Fruit fly (Drosophila melanogaster): ENCODE results near the gene CG4259.

The CG4259 gene

DNA sequence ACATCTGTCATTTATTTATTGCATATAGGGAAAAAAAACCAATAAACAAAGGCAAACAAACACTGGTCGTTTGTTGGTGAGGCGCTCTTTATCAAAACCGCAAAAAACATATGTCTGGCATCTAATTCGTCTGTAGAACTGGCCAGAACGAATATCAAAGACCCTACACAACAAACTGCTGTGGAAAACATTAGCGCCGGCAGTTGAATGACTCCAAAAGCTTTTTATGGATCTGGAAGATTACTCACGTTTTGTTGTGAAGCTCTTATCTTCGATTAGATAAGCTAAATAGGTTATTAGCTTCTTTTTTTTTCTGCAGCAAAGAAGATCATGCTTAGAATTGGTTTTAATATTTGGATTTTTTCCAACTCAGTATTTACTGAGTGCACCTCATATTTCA is 4.0 kb upstream of the CG4259 start (continued):
- TF ChIP-seq Rx (GFP tag; IDR thresholded peaks at IDR 0.05) (no peak), kni (GFP tag; optimal IDR thresholded peaks at IDR 0.05) (no peak), CG8944 (GFP tag; optimal IDR thresholded peaks at IDR 0.05) (no peak), caup (GFP tag; optimal IDR thresholded peaks at IDR 0.05; ENCODE audit: severe bottlenecking) (peak; percentile 5), CG9215 (GFP tag; IDR thresholded peaks at IDR 0.05) (no peak), CG3838 (GFP tag; optimal IDR thresholded peaks at IDR 0.05) (no peak), CG14965 (GFP tag; optimal IDR thresholded peaks at IDR 0.05; ENCODE audit: borderline replicate concordance) (no peak), Aef1 (GFP tag; IDR thresholded peaks at IDR 0.05) (no peak), HLH54F (GFP tag; optimal IDR thresholded peaks at IDR 0.05) (peak; percentile 23), TFAM (GFP tag; optimal IDR thresholded peaks at IDR 0.05) (no peak), BtbVII (GFP tag; optimal IDR thresholded peaks at IDR 0.05) (no peak), Med (GFP tag) (peak; percentile 84), dpn (GFP tag; optimal IDR thresholded peaks at IDR 0.05) (peak; percentile 19 to 24), wdn (GFP tag; IDR thresholded peaks at IDR 0.05) (no peak), CG1832 (GFP tag; optimal IDR thresholded peaks at IDR 0.05) (no peak), pan (optimal IDR thresholded peaks at IDR 0.05) (no peak), pan (GFP tag; optimal IDR thresholded peaks at IDR 0.05 in 1 of 2, IDR thresholded peaks at IDR 0.05 in 1 of 2) (peak in 1 of 2 experiments; percentile 22), CG3281 (GFP tag; optimal IDR thresholded peaks at IDR 0.05) (peak; percentile 49), C15 (GFP tag; IDR thresholded peaks at IDR 0.05) (no peak), h (optimal IDR thresholded peaks at IDR 0.05) (no peak), wor (GFP tag; IDR thresholded peaks at IDR 0.05) (no peak), CG8089 (GFP tag; optimal IDR thresholded peaks at IDR 0.05) (no peak), kay (GFP tag; optimal IDR thresholded peaks at IDR 0.05) (peak; percentile 7), CG12071 (GFP tag; optimal IDR thresholded peaks at IDR 0.05) (no peak), row (GFP tag; IDR thresholded peaks at IDR 0.05) (peak; percentile 64; the same call in 1 of the 3 replicates), slou (GFP tag; optimal IDR thresholded peaks at IDR 0.05) (peak; percentile 1), CG4820 (GFP tag; optimal IDR thresholded peaks at IDR 0.05) (peak; percentile 5), gcm2 (GFP tag; optimal IDR thresholded peaks at IDR 0.05) (no peak), CG2678 (tag; optimal IDR thresholded peaks at IDR 0.05) (no peak), Hmr (GFP tag; optimal IDR thresholded peaks at IDR 0.05) (peak; percentile 45), insv (GFP tag; optimal IDR thresholded peaks at IDR 0.05) (no peak), CG1647 (GFP tag; optimal IDR thresholded peaks at IDR 0.05) (no peak), HHEX (GFP tag; optimal IDR thresholded peaks at IDR 0.05) (peak; percentile 5), CG18011 (GFP tag; optimal IDR thresholded peaks at IDR 0.05) (no peak), zfh1 (GFP tag; IDR thresholded peaks at IDR 0.05) (no peak), CG6765 (GFP tag; optimal IDR thresholded peaks at IDR 0.05) (no peak), CG14710 (tag; optimal IDR thresholded peaks at IDR 0.05) (no peak), cg (GFP tag; optimal IDR thresholded peaks at IDR 0.05) (no peak), Doc2 (GFP tag; IDR thresholded peaks at IDR 0.05) (no peak), CG7357 (GFP tag; IDR thresholded peaks at IDR 0.05) (no peak), vfl (GFP tag; optimal IDR thresholded peaks at IDR 0.05) (no peak), CG13775 (GFP tag; optimal IDR thresholded peaks at IDR 0.05) (no peak), btn (GFP tag; optimal IDR thresholded peaks at IDR 0.05) (no peak), CG8359 (GFP tag; optimal IDR thresholded peaks at IDR 0.05; ENCODE audit: borderline replicate concordance) (no peak), lilli (GFP tag; optimal IDR thresholded peaks at IDR 0.05) (peak; percentile 36), Ptx1 (GFP tag; IDR thresholded peaks at IDR 0.05) (0 out of 2 replicates have a peak, but pooled peaks have one; percentile 20), CG17186 (GFP tag; optimal IDR thresholded peaks at IDR 0.05) (no peak), CG11398 (GFP tag; optimal IDR thresholded peaks at IDR 0.05) (no peak), Hsf (GFP tag; optimal IDR thresholded peaks at IDR 0.05) (peak; percentile 1), CG7556 (GFP tag; optimal IDR thresholded peaks at IDR 0.05) (no peak), Ada2b (GFP tag; IDR thresholded peaks at IDR 0.05) (no peak), CG12299 (tag; optimal IDR thresholded peaks at IDR 0.05) (no peak), CG17829 (tag; optimal IDR thresholded peaks at IDR 0.05) (no peak)
